Worm (Caenorhabditis elegans) whole organism, L3 larva: ENCODE results near the gene npr-42.

ENCODE experiments used
- aly-2 ChIP-seq: fragments of 150-350 bp; optimal IDR thresholded peaks from 2 replicates; lab custom pipeline; 2014; ENCODE audit warnings: missing biosample characterization, missing genetic modification characterization
- nhr-12 ChIP-seq: fragments of 150-350 bp; optimal IDR thresholded peaks from 2 replicates; lab custom pipeline; 2014; ENCODE audit warnings: missing biosample characterization, missing genetic modification characterization
- nhr-25 ChIP-seq: sonication (generic microtip); optimal IDR thresholded peaks from 2 replicates; lab custom pipeline; 2017; ENCODE audit warnings: missing biosample characterization, missing genetic modification characterization
- nhr-28 ChIP-seq: fragments of 150-350 bp; optimal IDR thresholded peaks from 2 replicates; lab custom pipeline; 2014; ENCODE audit warnings: missing biosample characterization, missing genetic modification characterization
- snpc-4 ChIP-seq: fragments of 150-350 bp; optimal IDR thresholded peaks from 2 replicates; lab custom pipeline; 2014; ENCODE audit warnings: missing biosample characterization, missing genetic modification characterization
- unc-39 ChIP-seq: sonication (generic microtip); optimal IDR thresholded peaks from 4 replicates; lab custom pipeline; 2017; ENCODE audit warnings: missing biosample characterization, missing genetic modification characterization
- ztf-11 ChIP-seq: fragments of 150-350 bp; optimal IDR thresholded peaks from 2 replicates; lab custom pipeline; 2014; ENCODE audit warnings: missing biosample characterization, missing genetic modification characterization
- ztf-4 ChIP-seq: fragments of 150-350 bp; optimal IDR thresholded peaks from 2 replicates; lab custom pipeline; 2014; ENCODE audit warnings: missing biosample characterization, missing genetic modification characterization

DNA sequence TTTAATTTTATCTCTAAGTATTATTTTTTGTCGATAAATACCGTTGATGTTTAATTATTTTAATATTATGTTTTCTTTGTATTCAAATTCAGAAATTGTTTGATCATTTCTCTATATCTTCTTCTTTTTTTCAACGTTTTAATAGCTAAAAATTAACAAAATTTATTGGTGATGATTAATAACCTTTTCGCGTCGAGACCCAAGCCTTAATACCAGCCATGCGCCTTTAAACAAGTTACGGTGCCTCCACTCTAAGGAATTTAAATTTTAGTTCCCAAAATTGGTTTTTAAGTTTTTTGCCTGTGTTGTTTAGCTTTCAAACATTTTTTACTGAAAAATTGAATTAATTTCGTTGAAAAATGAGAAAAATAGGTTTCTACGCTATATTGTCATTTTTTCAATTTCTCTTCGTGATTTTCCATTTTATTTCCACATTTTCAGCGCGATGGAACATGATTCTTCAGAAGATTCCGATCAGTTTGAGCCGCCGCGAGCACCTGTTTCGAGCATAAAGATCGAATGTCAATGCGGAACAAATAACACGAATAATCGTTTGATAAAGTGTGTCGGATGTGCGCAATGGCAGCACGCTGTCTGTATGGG lies 46.8 kb upstream of the npr-42 start, which contains the start of gene C16A11.3:
- no peak for TF ChIP-seq snpc-4 (tag; lab: Kevin White, UChicago)
- no peak for TF ChIP-seq ztf-11 (tag; lab: Kevin White, UChicago)
- TF ChIP-seq nhr-25: no peak
- no peak for TF ChIP-seq unc-39
- no peak for TF ChIP-seq aly-2
- no peak for TF ChIP-seq nhr-28 (tag; lab: Kevin White, UChicago)
- no peak for TF ChIP-seq ztf-4 (tag; lab: Kevin White, UChicago)
- TF ChIP-seq nhr-12: no peak
